Worm (Caenorhabditis elegans): Measurements from ENCODE around the gene skr-16.

Gene skr-16

DNA sequence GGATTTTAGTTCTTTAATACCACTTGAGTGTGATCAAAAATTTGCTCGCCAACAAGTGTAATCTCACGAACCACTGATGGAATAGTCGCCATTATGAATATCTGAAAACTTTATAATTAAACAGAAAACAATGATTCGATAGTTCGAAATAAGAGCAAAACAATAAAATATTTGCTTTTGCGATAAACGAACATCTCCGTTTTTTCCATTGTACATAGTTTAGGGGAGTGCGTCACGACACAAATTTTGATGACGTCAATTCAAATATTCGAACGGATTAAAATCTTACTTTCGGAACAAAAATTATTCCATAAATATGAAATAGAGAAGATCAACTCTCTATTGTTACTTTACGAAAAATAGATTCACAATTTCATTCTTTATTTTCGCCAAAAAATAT, 34.5 kb upstream of the skr-16 start, which contains the start of gene mutd-1:
mutd-1 (minus strand) TSS at position 101 of the 400 bp plus-strand sequence.
- TF ChIP-seq pax-1 (tag; optimal IDR thresholded peaks at IDR 0.05), result no peak
- no peak for TF ChIP-seq ceh-24 (tag; optimal IDR thresholded peaks at IDR 0.05)
- no peak for TF ChIP-seq hlh-15 (tag; optimal IDR thresholded peaks at IDR 0.05)
- TF ChIP-seq ttx-3 (tag; optimal IDR thresholded peaks at IDR 0.05), result no peak
- no peak for TF ChIP-seq ets-4 (tag; optimal IDR thresholded peaks at IDR 0.05)
- no peak for TF ChIP-seq unc-3 (GFP tag; conservative IDR thresholded peaks at IDR 0.05)
- no peak for TF ChIP-seq unc-3 (tag; optimal IDR thresholded peaks at IDR 0.05)
- no peak for TF ChIP-seq pat-9 (tag; optimal IDR thresholded peaks at IDR 0.05)
- TF ChIP-seq pha-2 (tag; optimal IDR thresholded peaks at IDR 0.05), result no peak
- no peak for TF ChIP-seq ceh-31 (tag; optimal IDR thresholded peaks at IDR 0.05)
- TF ChIP-seq ahr-1 (tag; optimal IDR thresholded peaks at IDR 0.05), result no peak
- no peak for TF ChIP-seq C38D4.7 (GFP tag; optimal IDR thresholded peaks at IDR 0.05)
- no peak for TF ChIP-seq lim-6 (tag; optimal IDR thresholded peaks at IDR 0.05)
- no peak for TF ChIP-seq madf-2 (tag; optimal IDR thresholded peaks at IDR 0.05)
- TF ChIP-seq dmd-4 (tag; optimal IDR thresholded peaks at IDR 0.05; ENCODE audit: borderline replicate concordance), result no peak

DNA sequence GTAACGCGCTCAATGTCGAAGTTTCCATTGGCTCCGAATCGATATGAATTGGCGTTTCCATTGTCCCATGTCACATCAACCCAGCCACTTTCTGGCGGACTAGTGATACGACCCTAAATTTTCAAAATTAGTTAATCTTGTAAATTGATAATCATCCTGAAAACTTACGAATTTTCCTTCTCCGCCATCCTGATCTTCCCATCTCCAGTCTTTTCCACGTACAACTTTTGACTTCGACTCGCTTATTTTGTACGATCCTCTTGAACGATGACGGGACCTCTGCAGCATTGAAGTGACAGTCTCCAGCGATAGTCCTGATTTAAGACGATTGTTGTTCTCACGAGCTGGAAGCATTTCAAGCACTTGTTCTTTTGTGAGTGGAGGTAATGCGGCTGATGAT, 29.4 kb upstream of the skr-16 start:
- TF ChIP-seq ahr-1 (tag; optimal IDR thresholded peaks at IDR 0.05), result no peak
- TF ChIP-seq K09A11.1 (tag; optimal IDR thresholded peaks at IDR 0.05; ENCODE audit: insufficient read depth), result no peak
- TF ChIP-seq dve-1 (tag; optimal IDR thresholded peaks at IDR 0.05), result no peak
- no peak for TF ChIP-seq syd-9 (tag; optimal IDR thresholded peaks at IDR 0.05)
- no peak for TF ChIP-seq K02D7.2 (tag; optimal IDR thresholded peaks at IDR 0.05)
- TF ChIP-seq lim-6 (tag; optimal IDR thresholded peaks at IDR 0.05), result no peak
- no peak for TF ChIP-seq ref-2 (tag; optimal IDR thresholded peaks at IDR 0.05)
- TF ChIP-seq hlh-6 (tag; optimal IDR thresholded peaks at IDR 0.05), result no peak
- no peak for TF ChIP-seq nhr-11 (tag; optimal IDR thresholded peaks at IDR 0.05)
- no peak for TF ChIP-seq tbx-2 (tag; optimal IDR thresholded peaks at IDR 0.05)
- TF ChIP-seq fkh-6 (tag; optimal IDR thresholded peaks at IDR 0.05), result no peak
- no peak for TF ChIP-seq hlh-8 (tag; optimal IDR thresholded peaks at IDR 0.05)
- no peak for TF ChIP-seq gmeb-2 (tag; optimal IDR thresholded peaks at IDR 0.05)
- no peak for TF ChIP-seq nhr-232 (tag; optimal IDR thresholded peaks at IDR 0.05)
- no peak for TF ChIP-seq che-1 (tag; optimal IDR thresholded peaks at IDR 0.05)
- no peak for TF ChIP-seq Y22D7AL.16 (tag; optimal IDR thresholded peaks at IDR 0.05)
- no peak for TF ChIP-seq madf-2 (tag; optimal IDR thresholded peaks at IDR 0.05)
- no peak for TF ChIP-seq T23F11.4 (GFP tag; optimal IDR thresholded peaks at IDR 0.05)
- no peak for TF ChIP-seq ceh-9 (tag; optimal IDR thresholded peaks at IDR 0.05)
- TF ChIP-seq hlh-30 (tag; optimal IDR thresholded peaks at IDR 0.05; ENCODE audit: insufficient read depth), result no peak

DNA sequence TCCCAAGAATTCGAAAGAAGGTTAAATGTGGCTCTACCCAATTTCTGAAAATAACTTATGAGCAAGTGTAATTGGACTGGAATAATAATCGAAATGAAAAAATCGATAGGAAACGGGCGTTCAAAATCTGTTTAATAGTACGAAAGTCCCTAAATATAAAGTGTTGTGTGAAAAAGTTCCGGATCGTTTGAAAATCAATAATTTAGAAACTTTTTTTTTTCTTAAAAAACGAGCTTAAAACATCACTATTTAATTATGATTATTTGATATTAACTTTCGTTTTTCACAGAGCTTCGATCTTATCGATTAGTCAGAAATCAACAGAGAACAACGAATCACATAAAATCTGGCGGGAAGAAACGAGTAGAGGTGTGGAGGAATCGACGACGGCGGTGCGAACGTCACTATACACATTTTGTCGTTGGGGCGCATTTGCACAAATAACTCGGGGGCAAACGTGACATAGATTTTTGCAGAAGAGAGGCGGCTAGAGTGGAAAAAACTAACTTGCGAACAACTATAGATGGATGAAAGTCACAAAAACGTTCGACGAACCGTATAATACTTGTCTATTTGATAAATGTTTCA, 23.7 kb upstream of the skr-16 start, which contains the start of gene hecd-1:
hecd-1 (minus strand) TSS at position 51 of the 588 bp plus-strand sequence.
- TF ChIP-seq nhr-11 (tag; optimal IDR thresholded peaks at IDR 0.05) (no peak), hlh-30 (tag; optimal IDR thresholded peaks at IDR 0.05; ENCODE audit: insufficient read depth) (peak; percentile 19), fkh-10 (GFP tag; optimal IDR thresholded peaks at IDR 0.05) (no peak)

DNA sequence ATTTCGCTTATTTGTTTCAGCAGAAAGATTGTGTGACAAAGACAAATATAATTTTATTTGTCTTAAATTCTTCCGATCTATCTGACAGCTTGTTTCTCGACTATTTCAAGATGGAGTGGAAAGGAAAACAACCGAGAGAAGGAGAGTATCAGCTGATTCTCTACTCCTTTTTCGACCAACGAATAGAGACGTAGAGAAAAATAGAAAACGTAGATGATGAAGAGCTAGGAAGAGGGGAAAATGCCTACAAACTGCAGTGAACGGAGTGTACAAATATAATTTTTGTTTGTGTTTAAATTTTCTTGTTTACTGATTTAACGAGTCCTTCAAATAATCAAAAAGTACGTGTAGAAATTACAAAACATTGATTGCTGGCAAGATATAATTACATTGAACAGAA, 20.8 kb upstream of the skr-16 start:
- peak; percentile 55 for TF ChIP-seq hlh-30 (tag; optimal IDR thresholded peaks at IDR 0.05; ENCODE audit: insufficient read depth)
- TF ChIP-seq K02D7.2 (tag; optimal IDR thresholded peaks at IDR 0.05), result no peak
- TF ChIP-seq nfya-1 (tag; optimal IDR thresholded peaks at IDR 0.05), result peak; percentile 2

DNA sequence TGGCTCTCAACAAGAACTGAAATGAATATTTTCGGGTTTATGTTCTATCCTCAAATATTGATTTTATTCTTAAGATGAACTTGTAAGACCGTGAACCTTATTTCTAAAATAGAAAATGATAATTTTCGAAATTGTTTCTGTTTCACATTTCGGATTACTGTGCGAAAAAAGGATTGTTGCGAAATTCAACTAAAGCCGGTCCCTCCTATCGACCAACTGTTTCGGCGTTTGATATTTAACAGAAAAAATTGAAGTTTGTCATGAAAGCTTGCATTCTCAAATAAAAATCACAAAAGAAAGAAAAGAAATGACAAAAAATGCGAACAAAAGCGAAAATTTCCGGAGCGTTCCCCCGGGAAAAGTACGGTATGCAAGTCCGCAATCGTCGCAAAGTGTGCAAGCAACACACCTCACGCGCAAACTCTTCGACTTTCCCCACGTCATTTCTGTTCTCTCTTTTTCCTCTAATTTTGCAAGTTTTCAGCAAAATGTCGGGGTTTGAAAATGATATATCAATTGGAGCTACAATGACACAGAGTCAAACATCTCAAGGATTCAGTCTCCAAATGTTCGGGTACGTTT, 19.4 kb upstream of the skr-16 start, which contains the start of gene C34D4.4:
C34D4.4 (plus strand) TSS at position 342 of the 582 bp plus-strand sequence.
- no peak for TF ChIP-seq C08G9.2 (tag; optimal IDR thresholded peaks at IDR 0.05)
- TF ChIP-seq nfya-1 (tag; optimal IDR thresholded peaks at IDR 0.05), result peak; percentile 16
- no peak for TF ChIP-seq hlh-15 (tag; optimal IDR thresholded peaks at IDR 0.05)

Data from whole organism, late embryonic.